Fruit fly (Drosophila melanogaster): Measurements from ENCODE around the gene repo.

repo gene

dm6 chr3R:18251876-18252275, 15.9 kb downstream of the repo start:
- no peak for TF ChIP-seq noc (tag; optimal IDR thresholded peaks at IDR 0.05)

- no peak for TF ChIP-seq noc (tag; optimal IDR thresholded peaks at IDR 0.05)
These were observed 16.6 kb downstream of the repo start, which contains the start of gene CG12320 for dm6 chr3R:18252578-18252977. TSS of gene CG12320 (minus strand) at chr3R:18252734.

dm6 chr3R:18255281-18255680, 19.3 kb downstream of the repo start, which contains the start of the genes Ada2a, Polr2D, Tgs1 and moi:
TSS of gene Ada2a (minus strand) at chr3R:18255487.
TSS of gene Polr2D (minus strand) at chr3R:18255487.
TSS of gene Tgs1 (plus strand) at chr3R:18255530.
TSS of gene moi (plus strand) at chr3R:18255530.
- no peak for TF ChIP-seq noc (tag; optimal IDR thresholded peaks at IDR 0.05)

dm6 chr3R:18260016-18260415, 24.0 kb downstream of the repo start:
- no peak for TF ChIP-seq noc (tag; optimal IDR thresholded peaks at IDR 0.05)

- no peak for TF ChIP-seq noc (tag; optimal IDR thresholded peaks at IDR 0.05)
These were observed 25.6 kb downstream of the repo start for dm6 chr3R:18261602-18262001.

dm6 chr3R:18265275-18265674, 29.3 kb downstream of the repo start:
- TF ChIP-seq noc (tag; optimal IDR thresholded peaks at IDR 0.05), result no peak

- no peak for TF ChIP-seq noc (tag; optimal IDR thresholded peaks at IDR 0.05)
These were observed 30.7 kb downstream of the repo start for dm6 chr3R:18266665-18267064.

dm6 chr3R:18267489-18267888, 31.5 kb downstream of the repo start, which contains the start of gene CG18599:
TSS of gene CG18599 (plus strand) at chr3R:18267789.
- TF ChIP-seq noc (tag; optimal IDR thresholded peaks at IDR 0.05), result no peak

- no peak for TF ChIP-seq noc (tag; optimal IDR thresholded peaks at IDR 0.05)
These were observed 33.9 kb downstream of the repo start for dm6 chr3R:18269744-18270348.

dm6 chr3R:18274328-18275098, 38.5 kb downstream of the repo start, which contains the start of the genes Vps39 and eIF1A:
TSS of gene Vps39 (minus strand) at chr3R:18274446.
TSS of gene eIF1A (plus strand) at chr3R:18274665.
- TF ChIP-seq noc (tag; optimal IDR thresholded peaks at IDR 0.05), result no peak

- no peak for TF ChIP-seq noc (tag; optimal IDR thresholded peaks at IDR 0.05)
These were observed 39.3 kb downstream of the repo start for dm6 chr3R:18275113-18275782.

dm6 chr3R:18276688-18277087, 40.7 kb downstream of the repo start:
- TF ChIP-seq noc (tag; optimal IDR thresholded peaks at IDR 0.05), result no peak

- TF ChIP-seq noc (tag; optimal IDR thresholded peaks at IDR 0.05), result no peak
These were observed 41.4 kb downstream of the repo start for dm6 chr3R:18277406-18277805.

- peak; percentile 3 for TF ChIP-seq noc (tag; optimal IDR thresholded peaks at IDR 0.05)
These were observed 43.5 kb downstream of the repo start, which contains the start of gene CG7142 for dm6 chr3R:18279494-18279893. TSS of gene CG7142 (minus strand) at chr3R:18279522.

dm6 chr3R:18280133-18280532, 44.1 kb downstream of the repo start:
- TF ChIP-seq noc (tag; optimal IDR thresholded peaks at IDR 0.05), result no peak

dm6 chr3R:18280866-18281473, 45.0 kb downstream of the repo start:
- no peak for TF ChIP-seq noc (tag; optimal IDR thresholded peaks at IDR 0.05)
